Fruit fly (Drosophila melanogaster): ENCODE measurements around the gene Smg5.

Gene Smg5

DNA sequence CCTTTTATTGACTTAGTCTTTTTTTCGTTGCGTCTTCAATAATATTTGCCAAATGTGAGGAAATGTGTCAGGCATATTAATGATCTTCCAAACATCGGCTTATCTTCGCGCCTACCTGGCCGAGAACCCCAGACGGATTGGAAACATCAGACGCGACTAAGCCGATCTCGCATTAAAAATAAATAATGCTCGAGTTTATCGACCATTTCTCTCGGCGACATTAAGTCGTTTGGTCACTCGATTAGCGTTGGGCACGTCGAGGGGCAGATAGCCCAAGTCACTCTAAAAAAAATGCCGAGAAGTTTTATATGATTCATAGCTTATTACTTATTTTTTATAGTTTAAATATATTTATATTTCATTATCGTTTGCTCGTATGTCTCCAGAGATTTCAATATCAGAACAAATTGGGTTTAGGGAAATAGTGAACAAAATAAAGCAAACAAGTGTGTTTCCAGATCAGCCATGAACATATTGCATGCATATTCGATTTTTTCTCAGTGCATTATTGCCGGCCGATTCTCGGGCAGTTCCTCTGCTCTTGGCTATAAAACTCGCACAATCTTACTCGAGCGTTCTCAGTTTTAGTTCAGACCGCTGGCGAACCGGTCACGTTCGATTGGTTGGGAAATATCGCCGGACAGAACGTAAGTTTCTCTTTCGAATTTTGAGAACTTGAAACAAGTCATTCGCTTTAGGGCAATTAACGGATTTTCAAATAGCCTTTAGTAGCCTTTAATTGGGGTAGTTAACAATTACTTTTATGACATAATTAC, 799 bp upstream of the Smg5 start, which contains the start of gene Ance (continued):
- peak; percentile 18 for TF ChIP-seq CG4820 (GFP tag; optimal IDR thresholded peaks at IDR 0.05)
- peak; percentile 31 for TF ChIP-seq CG8924 (tag; optimal IDR thresholded peaks at IDR 0.05)
- TF ChIP-seq gro (GFP tag; optimal IDR thresholded peaks at IDR 0.05), result peak; percentile 56
- TF ChIP-seq Bdp1 (GFP tag; optimal IDR thresholded peaks at IDR 0.05), result no peak
- peak; percentile 46 for TF ChIP-seq dmrt11E (tag; optimal IDR thresholded peaks at IDR 0.05)
- no peak for TF ChIP-seq Hr78 (GFP tag; optimal IDR thresholded peaks at IDR 0.05)
- TF ChIP-seq Hsf (GFP tag; optimal IDR thresholded peaks at IDR 0.05), result no peak
- TF ChIP-seq CG17328 (GFP tag; IDR thresholded peaks at IDR 0.05), result no peak
- TF ChIP-seq Lim3 (GFP tag; IDR thresholded peaks at IDR 0.05), result no peak
- TF ChIP-seq al (GFP tag; IDR thresholded peaks at IDR 0.05), result peak; percentile 57; the same call in 1 of the 2 replicates
- peak; percentile 14; the same call in 1 of the 2 replicates for TF ChIP-seq E2f2 (GFP tag; IDR thresholded peaks at IDR 0.05)
- TF ChIP-seq Opbp (GFP tag; IDR thresholded peaks at IDR 0.05; ENCODE audit: partially characterized antibody), result no peak
- TF ChIP-seq psq (GFP tag; optimal IDR thresholded peaks at IDR 0.05), result no peak
- no peak for TF ChIP-seq CG6654 (GFP tag; optimal IDR thresholded peaks at IDR 0.05)
- TF ChIP-seq H2.0 (GFP tag; IDR thresholded peaks at IDR 0.05), result no peak
- TF ChIP-seq CG12219 (GFP tag; optimal IDR thresholded peaks at IDR 0.05), result no peak
- TF ChIP-seq dysf (GFP tag; IDR thresholded peaks at IDR 0.05), result peak; percentile 44; the same call in 2 of the 3 replicates
- no peak for TF ChIP-seq vnd (GFP tag; IDR thresholded peaks at IDR 0.05; ENCODE audit: partially characterized antibody)
- TF ChIP-seq CG12071 (GFP tag; optimal IDR thresholded peaks at IDR 0.05), result no peak
- TF ChIP-seq GATAe (GFP tag; conservative IDR thresholded peaks at IDR 0.05), result no peak; the same call in 1 of the 2 replicates
- TF ChIP-seq chm (GFP tag; IDR thresholded peaks at IDR 0.05), result 0 out of 2 replicates have a peak, but pooled peaks have one; percentile 30
- TF ChIP-seq zen2 (GFP tag; IDR thresholded peaks at IDR 0.05; ENCODE audit: partially characterized antibody), result no peak
- no peak for TF ChIP-seq CG1832 (GFP tag; optimal IDR thresholded peaks at IDR 0.05)
- peak in 1 of 2 experiments; percentile 10 for TF ChIP-seq tll (GFP tag; optimal IDR thresholded peaks at IDR 0.05)
- TF ChIP-seq CG13296 (GFP tag; optimal IDR thresholded peaks at IDR 0.05), result no peak
- no peak for TF ChIP-seq shn (GFP tag; optimal IDR thresholded peaks at IDR 0.05)
- TF ChIP-seq HLH3B (GFP tag; IDR thresholded peaks at IDR 0.05), result 0 out of 2 replicates have a peak, but pooled peaks have one; percentile 10
- no peak for TF ChIP-seq Six4 (GFP tag; optimal IDR thresholded peaks at IDR 0.05)
- no peak for TF ChIP-seq C15 (GFP tag; IDR thresholded peaks at IDR 0.05)
- TF ChIP-seq Hmr (GFP tag; optimal IDR thresholded peaks at IDR 0.05), result peak; percentile 54
- no peak for TF ChIP-seq dimm (GFP tag; IDR thresholded peaks at IDR 0.05)
- TF ChIP-seq Hmx (GFP tag; optimal IDR thresholded peaks at IDR 0.05), result no peak
- TF ChIP-seq twi (tag; optimal IDR thresholded peaks at IDR 0.05), result no peak
- peak; percentile 50 for TF ChIP-seq CG10959 (GFP tag; IDR thresholded peaks at IDR 0.05)
- no peak for TF ChIP-seq Hey (tag; optimal IDR thresholded peaks at IDR 0.05)
- TF ChIP-seq CG4328 (GFP tag; optimal IDR thresholded peaks at IDR 0.05), result no peak
- TF ChIP-seq ewg (GFP tag; optimal IDR thresholded peaks at IDR 0.05), result no peak
- TF ChIP-seq CG9215 (GFP tag; IDR thresholded peaks at IDR 0.05), result peak; percentile 39; the same call in 1 of the 2 replicates
- 0 out of 2 replicates have a peak, but pooled peaks have one; percentile 21 for TF ChIP-seq unc-4 (GFP tag; IDR thresholded peaks at IDR 0.05; ENCODE audit: partially characterized antibody)
- TF ChIP-seq Dip2 (GFP tag; IDR thresholded peaks at IDR 0.05), result no peak
- no peak for TF ChIP-seq HLH4C (GFP tag; IDR thresholded peaks at IDR 0.05; ENCODE audit: partially characterized antibody)
- no peak for TF ChIP-seq D (optimal IDR thresholded peaks at IDR 0.05)
- TF ChIP-seq D (GFP tag; optimal IDR thresholded peaks at IDR 0.05), result no peak
- TF ChIP-seq CG12942 (GFP tag; optimal IDR thresholded peaks at IDR 0.05), result no peak
- peak; percentile 18 for TF ChIP-seq CG15696 (tag; optimal IDR thresholded peaks at IDR 0.05)
- TF ChIP-seq CG14014 (GFP tag; IDR thresholded peaks at IDR 0.05), result no peak
- peak; percentile 17 for TF ChIP-seq PHDP (tag; optimal IDR thresholded peaks at IDR 0.05)
- TF ChIP-seq HmgZ (tag; optimal IDR thresholded peaks at IDR 0.05), result peak; percentile 15
- TF ChIP-seq CG4424 (GFP tag; optimal IDR thresholded peaks at IDR 0.05), result no peak

All from whole organism, embryonic.